Fruit fly (Drosophila melanogaster): ENCODE results near the gene Taf3.

DNA sequence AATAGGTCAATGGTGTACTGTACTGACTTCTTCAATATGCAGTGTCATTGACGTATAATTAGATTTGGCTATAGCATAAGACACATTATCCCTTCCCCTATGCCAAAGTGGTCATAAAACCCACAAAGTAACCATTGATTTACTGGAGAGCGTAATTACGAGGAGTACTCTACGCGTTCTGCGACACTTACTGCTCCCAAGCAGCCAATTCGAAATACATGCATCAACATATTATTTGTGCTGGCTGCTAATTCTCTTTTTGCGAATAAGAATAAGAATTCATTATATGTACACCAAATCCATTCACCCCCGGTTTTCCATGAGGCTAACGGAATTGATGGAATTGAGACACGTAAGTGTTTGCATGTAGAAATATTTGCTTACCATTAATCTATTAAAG is 26.0 kb upstream of the Taf3 start:
- no peak for TF ChIP-seq tj (GFP tag; optimal IDR thresholded peaks at IDR 0.05)
- TF ChIP-seq Clk (GFP tag; optimal IDR thresholded peaks at IDR 0.05), result no peak
- no peak for TF ChIP-seq CG1620 (GFP tag; optimal IDR thresholded peaks at IDR 0.05)
- no peak for TF ChIP-seq CG11617 (GFP tag; optimal IDR thresholded peaks at IDR 0.05)

Measured in whole organism, adult.